Worm (Caenorhabditis elegans): ENCODE measurements around the gene Y50D4A.4.
A peak's percentile ranks its signal among the peaks of the same experiment; 100 is the strongest.

Y50D4A.4 gene

ce11 chrV:1151324-1151742 lies 44.6 kb downstream of the Y50D4A.4 start (continued):
- TF ChIP-seq dve-1 (tag; optimal IDR thresholded peaks at IDR 0.05; ENCODE audit: insufficient read depth) (peak; percentile 100), ctbp-1 (GFP tag; IDR thresholded peaks at IDR 0.05) (peak; percentile 99), F37D6.2 (tag; optimal IDR thresholded peaks at IDR 0.05) (peak; percentile 98), lim-7 (GFP tag; IDR thresholded peaks at IDR 0.05) (peak; percentile 57), ama-1 (optimal IDR thresholded peaks at IDR 0.05) (peak; percentile 1), daf-16 (GFP tag; optimal IDR thresholded peaks at IDR 0.05) (peak; percentile 93 to 98), daf-16 (tag; optimal IDR thresholded peaks at IDR 0.05) (peak; percentile 80), zfp-2 (tag; optimal IDR thresholded peaks at IDR 0.05) (peak; percentile 86), Y105C5A.15 (GFP tag; IDR thresholded peaks at IDR 0.05) (0 out of 2 replicates have a peak, but pooled peaks have one; percentile 8), lin-15B (tag; optimal IDR thresholded peaks at IDR 0.05) (no peak), gei-8 (GFP tag; optimal IDR thresholded peaks at IDR 0.05) (peak; percentile 98), dmd-6 (GFP tag; IDR thresholded peaks at IDR 0.05) (peak; percentile 100), ZK337.2 (GFP tag; IDR thresholded peaks at IDR 0.05) (peak; percentile 83), mdt-29 (GFP tag; IDR thresholded peaks at IDR 0.05) (peak; percentile 99), daf-19 (GFP tag; conservative IDR thresholded peaks at IDR 0.05) (no peak), Y75B8A.6 (GFP tag; IDR thresholded peaks at IDR 0.05) (peak; percentile 84), vab-7 (GFP tag; IDR thresholded peaks at IDR 0.05) (peak; percentile 98), nhr-111 (GFP tag; optimal IDR thresholded peaks at IDR 0.05) (no peak), nhr-10 (tag; optimal IDR thresholded peaks at IDR 0.05) (peak; percentile 98), nhr-11 (tag; optimal IDR thresholded peaks at IDR 0.05) (peak; percentile 99), nhr-42 (GFP tag; IDR thresholded peaks at IDR 0.05) (peak; percentile 97), arid-1 (GFP tag; conservative IDR thresholded peaks at IDR 0.05) (peak; percentile 90), mes-2 (tag; optimal IDR thresholded peaks at IDR 0.05; ENCODE audit: poor library complexity, severe bottlenecking) (peak; percentile 73), pha-4 (GFP tag; IDR thresholded peaks at IDR 0.05) (peak; percentile 98), pha-4 (tag; optimal IDR thresholded peaks at IDR 0.05) (no peak), unc-39 (tag; optimal IDR thresholded peaks at IDR 0.05) (peak; percentile 69), mxl-3 (GFP tag; optimal IDR thresholded peaks at IDR 0.05) (peak; percentile 98), hlh-30 (tag; optimal IDR thresholded peaks at IDR 0.05; ENCODE audit: insufficient read depth) (peak; percentile 95), D1046.2 (GFP tag; IDR thresholded peaks at IDR 0.05) (peak; percentile 95), egl-43 (GFP tag; IDR thresholded peaks at IDR 0.05) (peak; percentile 100), hlh-11 (tag; optimal IDR thresholded peaks at IDR 0.05) (peak; percentile 100), nhr-102 (tag; optimal IDR thresholded peaks at IDR 0.05) (peak; percentile 98), lin-38 (GFP tag; IDR thresholded peaks at IDR 0.05) (peak; percentile 91), dmd-9 (GFP tag; IDR thresholded peaks at IDR 0.05) (peak; percentile 98), aha-1 (tag) (peak; percentile 99), hif-1 (tag; optimal IDR thresholded peaks at IDR 0.05) (peak; percentile 93 to 95), nhr-77 (tag; optimal IDR thresholded peaks at IDR 0.05) (peak; percentile 97), ceh-82 (tag; optimal IDR thresholded peaks at IDR 0.05) (no peak), dpl-1 (GFP tag; optimal IDR thresholded peaks at IDR 0.05) (peak; percentile 80), pqm-1 (tag; optimal IDR thresholded peaks at IDR 0.05) (peak; percentile 71), php-3 (GFP tag; IDR thresholded peaks at IDR 0.05) (peak; percentile 95), madf-9 (GFP tag; conservative IDR thresholded peaks at IDR 0.05) (peak; percentile 100), nhr-28 (tag; optimal IDR thresholded peaks at IDR 0.05) (peak; percentile 97), mxl-2 (GFP tag; conservative IDR thresholded peaks at IDR 0.05) (peak; percentile 89), nhr-25 (tag; optimal IDR thresholded peaks at IDR 0.05; ENCODE audit: borderline replicate concordance, insufficient read depth) (peak; percentile 45), jun-1 (tag; optimal IDR thresholded peaks at IDR 0.05) (peak; percentile 96), rbr-2 (tag; optimal IDR thresholded peaks at IDR 0.05) (peak; percentile 99), F26F4.8 (GFP tag; conservative IDR thresholded peaks at IDR 0.05) (no peak), T20F7.1 (GFP tag; optimal IDR thresholded peaks at IDR 0.05) (peak; percentile 95), F49E8.2 (tag; optimal IDR thresholded peaks at IDR 0.05; ENCODE audit: borderline replicate concordance) (no peak), ZK546.5 (tag; optimal IDR thresholded peaks at IDR 0.05) (peak in 1 of 2 experiments; percentile 75)

Data from whole organism, L4 larva.